Worm (Caenorhabditis elegans): ENCODE data around the gene erd-2.1.

Gene erd-2.1

DNA sequence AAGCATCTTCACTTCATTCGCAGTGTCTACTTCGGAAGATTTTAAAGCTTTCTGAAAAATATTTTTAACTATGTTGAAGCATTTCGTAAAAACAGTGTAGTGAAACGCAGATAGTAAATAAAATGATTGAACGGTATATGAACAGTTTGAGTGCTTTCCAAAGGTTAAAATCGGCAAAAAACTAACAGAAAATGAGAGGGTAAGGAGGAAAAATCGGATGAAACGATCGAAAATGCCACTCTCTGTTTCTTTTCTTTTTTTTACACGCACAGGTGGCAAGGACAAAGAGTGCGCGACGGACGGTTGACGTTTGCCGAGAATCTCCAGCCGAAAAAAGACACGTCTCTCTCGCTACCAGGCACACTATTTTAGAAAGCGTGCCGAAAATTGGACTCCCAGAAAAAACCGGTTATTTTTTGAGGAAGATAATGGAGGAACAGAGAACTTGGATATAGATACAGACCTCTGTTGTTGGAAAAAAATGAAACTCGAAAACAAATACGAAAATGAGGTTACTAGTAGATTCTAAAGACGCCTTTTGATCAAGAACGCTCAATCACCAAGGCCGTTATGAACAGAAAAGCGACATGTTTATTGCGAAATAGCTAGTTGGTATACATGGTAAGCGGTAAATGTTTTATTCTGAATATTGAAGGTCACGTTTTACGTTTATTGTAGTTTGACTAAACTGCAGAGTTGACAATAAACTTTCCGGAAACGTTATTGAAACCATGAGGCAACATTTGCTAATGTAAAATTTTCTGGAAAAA, 35.9 kb upstream of the erd-2.1 start, which contains the start of gene myrf-2:
myrf-2 (minus strand) TSS at position 51 of the 770 bp plus-strand sequence.
- no peak for TF ChIP-seq lin-35 (GFP tag; optimal IDR thresholded peaks at IDR 0.05)
- peak; percentile 43; the same call in 1 of the 2 replicates for TF ChIP-seq cebp-1 (GFP tag; IDR thresholded peaks at IDR 0.05)
- TF ChIP-seq cebp-1 (tag; optimal IDR thresholded peaks at IDR 0.05): peak; percentile 88

DNA sequence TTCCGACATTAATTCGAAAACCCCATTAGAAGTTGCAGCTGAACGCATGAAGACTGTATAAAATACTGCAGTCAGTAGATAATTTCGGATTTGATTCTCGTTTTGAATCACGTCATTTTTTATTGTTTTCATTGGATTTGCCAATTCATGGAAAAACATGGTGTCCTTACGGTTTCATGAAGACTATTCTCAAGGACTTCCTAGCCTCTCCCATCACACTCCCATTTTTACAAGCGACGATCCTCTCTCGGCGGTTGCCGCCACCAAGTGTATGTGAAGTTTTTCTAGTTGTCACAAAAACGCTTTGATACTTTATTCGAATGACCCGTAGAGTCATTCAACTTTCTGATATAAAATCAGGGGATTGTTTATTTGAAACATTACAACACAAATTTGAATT, 31.2 kb upstream of the erd-2.1 start:
- TF ChIP-seq B0336.3 (GFP tag; IDR thresholded peaks at IDR 0.05) (no peak), hlh-12 (tag; optimal IDR thresholded peaks at IDR 0.05) (no peak), ets-4 (GFP tag; optimal IDR thresholded peaks at IDR 0.05) (no peak), efl-1 (GFP tag; optimal IDR thresholded peaks at IDR 0.05) (no peak), madf-3 (GFP tag; IDR thresholded peaks at IDR 0.05) (no peak), tbx-9 (tag; optimal IDR thresholded peaks at IDR 0.05; ENCODE audit: borderline replicate concordance) (no peak), lir-1 (GFP tag; conservative IDR thresholded peaks at IDR 0.05) (no peak), lsy-27 (tag; optimal IDR thresholded peaks at IDR 0.05; ENCODE audit: borderline replicate concordance, insufficient read depth) (no peak), snpc-3.4 (tag; optimal IDR thresholded peaks at IDR 0.05) (no peak), F37B4.10 (GFP tag; IDR thresholded peaks at IDR 0.05) (no peak), cebp-2 (GFP tag; IDR thresholded peaks at IDR 0.05) (no peak), ama-1 (optimal IDR thresholded peaks at IDR 0.05) (no peak), ama-1 (GFP tag; optimal IDR thresholded peaks at IDR 0.05) (no peak), zim-3 (tag; optimal IDR thresholded peaks at IDR 0.05) (no peak), dpff-1 (tag; optimal IDR thresholded peaks at IDR 0.05) (no peak), nhr-179 (tag; optimal IDR thresholded peaks at IDR 0.05) (no peak), D2030.7 (GFP tag; IDR thresholded peaks at IDR 0.05) (no peak), Y79H2A.3 (GFP tag; conservative IDR thresholded peaks at IDR 0.05) (no peak), aptf-3 (GFP tag; IDR thresholded peaks at IDR 0.05) (no peak), hmg-20 (GFP tag; IDR thresholded peaks at IDR 0.05) (no peak)

DNA sequence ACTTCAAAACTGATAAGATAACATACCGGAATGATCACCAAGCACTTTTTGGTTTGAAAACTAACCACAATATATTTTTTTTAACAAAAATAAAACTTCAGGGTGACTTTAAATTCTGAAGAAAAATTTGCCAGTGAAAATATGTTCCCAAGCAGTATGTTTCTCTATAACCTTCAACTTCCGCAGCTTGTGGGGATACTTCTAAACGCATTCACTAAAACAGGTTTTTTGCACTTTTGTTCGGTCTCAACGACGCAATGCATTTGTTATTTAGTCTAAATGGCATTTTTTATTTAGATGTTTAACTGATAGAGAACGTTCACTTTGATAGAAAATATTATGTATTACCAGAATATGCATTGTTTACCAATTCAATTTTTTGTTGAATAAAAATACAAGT, 30.6 kb upstream of the erd-2.1 start:
- no peak for TF ChIP-seq attf-6 (GFP tag; IDR thresholded peaks at IDR 0.05)
- TF ChIP-seq cebp-2 (GFP tag; IDR thresholded peaks at IDR 0.05): no peak
- TF ChIP-seq snpc-3.4 (tag; optimal IDR thresholded peaks at IDR 0.05): no peak
- no peak for TF ChIP-seq snpc-1.3 (tag; optimal IDR thresholded peaks at IDR 0.05; ENCODE audit: insufficient read depth)
- TF ChIP-seq ztf-6 (GFP tag; IDR thresholded peaks at IDR 0.05): no peak
- no peak for TF ChIP-seq nhr-27 (tag; optimal IDR thresholded peaks at IDR 0.05)
- no peak for TF ChIP-seq nfya-2 (GFP tag; IDR thresholded peaks at IDR 0.05)
- TF ChIP-seq madf-8 (GFP tag; conservative IDR thresholded peaks at IDR 0.05): no peak
- TF ChIP-seq nhr-80 (tag; optimal IDR thresholded peaks at IDR 0.05): no peak
- no peak for TF ChIP-seq ztf-28 (GFP tag; IDR thresholded peaks at IDR 0.05)
- no peak for TF ChIP-seq C17E4.6 (GFP tag; IDR thresholded peaks at IDR 0.05)
- TF ChIP-seq attf-3 (GFP tag; conservative IDR thresholded peaks at IDR 0.05): no peak

DNA sequence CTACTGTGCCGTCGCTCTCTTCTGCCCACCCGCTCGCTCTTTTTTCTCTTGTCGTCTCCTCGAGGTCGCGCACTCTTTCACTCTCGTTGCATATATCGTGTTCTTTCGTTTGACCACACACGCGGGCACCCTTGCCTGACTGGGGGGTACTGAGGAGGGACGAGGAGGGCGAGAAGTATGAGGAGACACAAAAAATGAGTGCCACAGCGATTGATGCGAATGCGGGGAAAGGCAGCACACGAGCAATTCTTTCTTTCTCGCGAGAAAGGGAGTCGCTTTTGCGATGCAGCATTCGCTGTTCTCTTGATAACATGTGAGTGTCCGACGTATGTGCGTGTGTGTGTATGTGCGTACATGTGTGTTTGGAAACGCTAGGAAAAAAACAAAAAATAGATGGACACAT, 29.9 kb upstream of the erd-2.1 start:
- TF ChIP-seq nhr-90 (tag; optimal IDR thresholded peaks at IDR 0.05): peak; percentile 54
- no peak for TF ChIP-seq egl-44 (GFP tag; IDR thresholded peaks at IDR 0.05)
- TF ChIP-seq snpc-3.4 (tag; optimal IDR thresholded peaks at IDR 0.05): no peak
- peak; percentile 49; the same call in 1 of the 2 replicates for TF ChIP-seq pbrm-1 (GFP tag; IDR thresholded peaks at IDR 0.05)
- no peak for TF ChIP-seq rpc-1 (optimal IDR thresholded peaks at IDR 0.05)
- no peak for TF ChIP-seq rpc-1 (tag; optimal IDR thresholded peaks at IDR 0.05)
- no peak for TF ChIP-seq ccch-3 (GFP tag; optimal IDR thresholded peaks at IDR 0.05)
- TF ChIP-seq lag-1 (GFP tag; IDR thresholded peaks at IDR 0.05): no peak
- no peak for TF ChIP-seq akir-1 (GFP tag; optimal IDR thresholded peaks at IDR 0.05)
- TF ChIP-seq fkh-3 (tag; optimal IDR thresholded peaks at IDR 0.05): no peak
- 0 out of 2 replicates have a peak, but pooled peaks have one; percentile 48 for TF ChIP-seq nfyb-1 (GFP tag; IDR thresholded peaks at IDR 0.05)
- no peak for TF ChIP-seq efl-1 (GFP tag; optimal IDR thresholded peaks at IDR 0.05)
- no peak for TF ChIP-seq Y53F4B.3 (GFP tag; IDR thresholded peaks at IDR 0.05)
- TF ChIP-seq T26A5.8 (tag; optimal IDR thresholded peaks at IDR 0.05): no peak
- TF ChIP-seq rec-8 (tag; optimal IDR thresholded peaks at IDR 0.05): no peak
